Fruit fly (Drosophila melanogaster): ENCODE measurements around the gene CG18268.

CG18268 gene

DNA sequence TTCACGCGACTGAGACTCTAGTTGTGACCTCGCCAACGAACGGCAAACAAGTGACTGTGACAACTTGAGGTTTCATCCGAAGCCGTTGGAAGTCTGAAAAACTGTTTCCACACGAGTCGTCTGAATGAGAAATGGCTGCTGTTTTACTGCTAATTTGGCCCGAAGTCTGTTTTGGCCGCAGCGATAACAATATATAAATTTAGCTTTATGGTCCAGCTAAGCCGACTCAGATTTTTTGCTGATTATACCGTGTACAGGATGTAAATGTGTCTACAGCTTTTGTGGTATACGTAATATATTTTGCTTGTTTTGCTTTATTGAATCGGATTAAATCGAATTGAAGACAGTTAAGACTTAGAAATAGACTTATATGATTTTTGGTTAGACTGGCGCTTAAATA, at the start of gene CG18268:
CG18268 (minus strand) TSS at position 101 of the 400 bp plus-strand sequence.
- TF ChIP-seq jim (GFP tag; optimal IDR thresholded peaks at IDR 0.05) = no peak
- TF ChIP-seq dsf (GFP tag; optimal IDR thresholded peaks at IDR 0.05; ENCODE audit: borderline replicate concordance) = no peak
- TF ChIP-seq OdsH (GFP tag; optimal IDR thresholded peaks at IDR 0.05) = no peak
- TF ChIP-seq Vsx2 (GFP tag; optimal IDR thresholded peaks at IDR 0.05; ENCODE audit: partially characterized antibody) = no peak

DNA sequence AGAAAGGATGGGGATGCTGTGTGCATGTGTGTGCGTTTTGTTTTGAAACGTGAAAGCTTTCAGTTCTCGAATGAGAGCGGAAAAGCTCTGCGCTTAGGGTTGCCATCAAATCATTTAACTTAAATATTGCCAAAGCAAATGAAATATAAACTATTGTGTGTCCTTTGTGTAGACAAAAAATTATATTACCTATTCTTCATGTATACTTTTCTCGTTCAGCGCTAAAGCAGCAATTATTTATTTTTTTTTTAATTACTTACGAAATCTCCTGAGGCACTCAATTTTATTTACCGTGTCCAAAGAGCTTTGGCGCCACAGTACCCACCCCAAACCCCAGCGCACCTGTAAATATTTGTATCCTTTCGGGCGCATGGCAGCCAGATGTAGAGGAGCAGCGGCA, 17.3 kb upstream of the CG18268 start:
- TF ChIP-seq foxo (GFP tag; optimal IDR thresholded peaks at IDR 0.05) (peak in 1 of 2 experiments; percentile 27), fru (GFP tag; optimal IDR thresholded peaks at IDR 0.05) (peak; percentile 15), sv (GFP tag; optimal IDR thresholded peaks at IDR 0.05) (peak; percentile 28), dsf (GFP tag; optimal IDR thresholded peaks at IDR 0.05; ENCODE audit: borderline replicate concordance) (no peak), pan (optimal IDR thresholded peaks at IDR 0.05) (no peak), tai (GFP tag; optimal IDR thresholded peaks at IDR 0.05) (no peak), lola (GFP tag; optimal IDR thresholded peaks at IDR 0.05) (no peak), h (GFP tag; optimal IDR thresholded peaks at IDR 0.05) (peak; percentile 18)

DNA sequence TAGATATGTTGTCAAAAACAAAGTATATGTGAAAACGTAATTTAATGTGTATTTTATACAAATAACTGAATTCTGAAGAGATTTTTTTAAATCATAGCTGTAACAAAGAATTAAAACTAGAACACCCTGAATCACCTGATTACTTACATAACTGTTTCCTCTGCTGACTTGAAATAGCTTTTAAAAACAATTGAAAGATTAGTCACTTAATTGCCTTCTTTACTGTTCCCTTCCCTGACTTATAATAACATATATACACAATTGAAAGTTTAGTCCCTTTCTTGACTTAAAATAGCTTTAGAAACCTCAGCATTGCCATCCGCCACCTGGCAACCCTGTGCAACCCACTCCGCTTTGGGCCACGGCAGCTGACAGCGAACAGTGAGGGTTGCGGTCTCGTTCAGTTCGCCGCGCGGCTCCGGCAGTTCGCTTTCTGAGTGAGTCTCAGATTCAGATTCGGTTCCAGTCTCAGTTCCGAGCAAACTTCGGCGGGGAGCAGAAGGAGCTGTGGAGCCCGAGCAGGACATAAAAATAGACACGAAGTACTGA, 9.8 kb upstream of the CG18268 start, which contains the start of gene CG34384:
CG34384 (plus strand) TSS at position 381 of the 549 bp plus-strand sequence.
- TF ChIP-seq Rel (GFP tag; optimal IDR thresholded peaks at IDR 0.05) = no peak
- TF ChIP-seq Rel (tag; optimal IDR thresholded peaks at IDR 0.05) = no peak
- TF ChIP-seq Hnf4 (GFP tag; optimal IDR thresholded peaks at IDR 0.05) = no peak
- peak; percentile 40 for TF ChIP-seq Sp1 (GFP tag; optimal IDR thresholded peaks at IDR 0.05)
- no peak for TF ChIP-seq Vsx2 (GFP tag; optimal IDR thresholded peaks at IDR 0.05; ENCODE audit: partially characterized antibody)
- TF ChIP-seq N (GFP tag; optimal IDR thresholded peaks at IDR 0.05) = no peak
- no peak for TF ChIP-seq lola (GFP tag; optimal IDR thresholded peaks at IDR 0.05)
- peak; percentile 16 for TF ChIP-seq psq (GFP tag; optimal IDR thresholded peaks at IDR 0.05)
- TF ChIP-seq dsf (GFP tag; optimal IDR thresholded peaks at IDR 0.05; ENCODE audit: borderline replicate concordance) = no peak
- TF ChIP-seq Myc (optimal IDR thresholded peaks at IDR 0.05) = no peak
- no peak for TF ChIP-seq CrebA (GFP tag; optimal IDR thresholded peaks at IDR 0.05; ENCODE audit: borderline replicate concordance)
- TF ChIP-seq Hr83 (GFP tag; optimal IDR thresholded peaks at IDR 0.05; ENCODE audit: poor library complexity, severe bottlenecking) = no peak
- peak; percentile 19 for TF ChIP-seq ey (GFP tag; optimal IDR thresholded peaks at IDR 0.05)
- peak; percentile 34 for TF ChIP-seq h (GFP tag; optimal IDR thresholded peaks at IDR 0.05)
- no peak for TF ChIP-seq CG9705 (GFP tag; optimal IDR thresholded peaks at IDR 0.05)
- TF ChIP-seq Hr78 (GFP tag; optimal IDR thresholded peaks at IDR 0.05) = no peak
- no peak for TF ChIP-seq usp (GFP tag; optimal IDR thresholded peaks at IDR 0.05)
- peak in 1 of 2 experiments; percentile 54 for TF ChIP-seq foxo (GFP tag; optimal IDR thresholded peaks at IDR 0.05)
- TF ChIP-seq sage (GFP tag; optimal IDR thresholded peaks at IDR 0.05) = no peak
- no peak for TF ChIP-seq Dfd (GFP tag; optimal IDR thresholded peaks at IDR 0.05)
- no peak for TF ChIP-seq jim (GFP tag; optimal IDR thresholded peaks at IDR 0.05)
- TF ChIP-seq GATAd (GFP tag; optimal IDR thresholded peaks at IDR 0.05) = no peak
- TF ChIP-seq woc (GFP tag; optimal IDR thresholded peaks at IDR 0.05) = no peak
- peak; percentile 12 for TF ChIP-seq dmrt93B (GFP tag; optimal IDR thresholded peaks at IDR 0.05)
- TF ChIP-seq CG32264 (GFP tag; optimal IDR thresholded peaks at IDR 0.05) = no peak
- TF ChIP-seq dl (GFP tag; optimal IDR thresholded peaks at IDR 0.05; ENCODE audit: insufficient read depth in 1 of 2, partially characterized antibody in 2 of 2) = no peak
- no peak for TF ChIP-seq Abd-B (GFP tag; optimal IDR thresholded peaks at IDR 0.05)
- TF ChIP-seq pan (optimal IDR thresholded peaks at IDR 0.05) = no peak
- no peak for TF ChIP-seq Dif (GFP tag; optimal IDR thresholded peaks at IDR 0.05; ENCODE audit: partially characterized antibody)
- TF ChIP-seq HLH106 (tag; optimal IDR thresholded peaks at IDR 0.05) = peak; percentile 50
- no peak for TF ChIP-seq OdsH (GFP tag; optimal IDR thresholded peaks at IDR 0.05)
- no peak for TF ChIP-seq rgr (GFP tag; optimal IDR thresholded peaks at IDR 0.05)
- no peak for TF ChIP-seq Jra (GFP tag; optimal IDR thresholded peaks at IDR 0.05)
- TF ChIP-seq tai (GFP tag; optimal IDR thresholded peaks at IDR 0.05) = no peak
- no peak for TF ChIP-seq brk (GFP tag; optimal IDR thresholded peaks at IDR 0.05)
- TF ChIP-seq br (GFP tag; optimal IDR thresholded peaks at IDR 0.05) = peak; percentile 29
- TF ChIP-seq sv (GFP tag; optimal IDR thresholded peaks at IDR 0.05) = peak; percentile 19
- peak; percentile 59 for TF ChIP-seq fru (GFP tag; optimal IDR thresholded peaks at IDR 0.05)
- no peak for TF ChIP-seq Mio (GFP tag; optimal IDR thresholded peaks at IDR 0.05)

All from whole organism, wandering third instar larva.